Fruit fly (Drosophila melanogaster) whole organism: ENCODE results near the gene CG1806.

Source experiments
- CG8478 ChIP-seq: fragments of >200 bp; optimal IDR thresholded peaks from 2 replicates; lab custom pipeline; 2018; ENCODE audit warnings: inconsistent platforms
- Dll ChIP-seq: fragments of >200 bp; optimal IDR thresholded peaks from 2 replicates; lab custom pipeline; 2017
- pan ChIP-seq: fragments of >200 bp; optimal IDR thresholded peaks from 2 replicates; lab custom pipeline; 2017
- usp ChIP-seq: fragments of >200 bp; optimal IDR thresholded peaks from 2 replicates; lab custom pipeline; 2017; ENCODE audit warnings: missing biosample characterization, missing genetic modification characterization, mixed read lengths

DNA sequence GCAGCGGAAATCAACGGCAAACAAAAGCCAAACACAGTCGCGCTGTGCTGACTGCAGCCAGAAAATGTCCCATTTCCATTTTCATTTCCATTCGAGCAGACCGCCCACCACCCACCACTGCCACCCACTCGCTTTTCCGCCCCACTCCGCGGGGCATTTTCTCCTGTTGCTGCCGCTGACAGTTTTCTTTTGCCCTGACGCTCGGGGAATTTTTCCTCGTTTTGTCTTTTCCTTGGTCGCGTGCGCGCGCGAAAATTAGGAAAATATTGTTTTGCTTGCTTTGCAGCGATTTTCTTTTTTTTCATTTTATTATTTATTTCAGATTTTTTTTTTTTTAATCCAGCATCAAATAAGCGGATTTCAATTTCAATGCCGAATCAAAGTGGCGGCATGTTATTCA is 43.3 kb downstream of the CG1806 start:
- TF ChIP-seq usp (GFP tag; lab: Kevin White, UChicago) (no peak), pan (lab: Kevin White, UChicago) (no peak), CG8478 (lab: Kevin White, UChicago) (no peak), Dll (lab: Kevin White, UChicago) (no peak)
